Worm (Caenorhabditis elegans) whole organism, L3 larva: Measurements from ENCODE around the gene pccb-1.

Experiments used
- ceh-16 ChIP-seq: sonication (generic microtip); optimal IDR thresholded peaks from 2 replicates; lab custom pipeline; 2017; ENCODE audit warnings: missing biosample characterization, missing genetic modification characterization
- egl-27 ChIP-seq: sonication (generic microtip); optimal IDR thresholded peaks from 4 replicates; lab custom pipeline; 2017; ENCODE audit warnings: missing biosample characterization, missing genetic modification reagents, missing genetic modification characterization
- nfya-1 ChIP-seq: sonication (generic microtip); optimal IDR thresholded peaks from 2 replicates; lab custom pipeline; 2017; ENCODE audit warnings: missing genetic modification characterization, mild to moderate bottlenecking, missing compliant biosample characterization, antibody characterized with exemption, moderate library complexity; ENCODE audit not compliant: insufficient read depth
- pqm-1 ChIP-seq: fragments of 150-350 bp; optimal IDR thresholded peaks from 2 replicates; lab custom pipeline; 2017; ENCODE audit warnings: missing biosample characterization, missing genetic modification characterization, inconsistent platforms

ce11 chrX:3117204-3117603 is 27.9 kb downstream of the pccb-1 start:
- peak; percentile 79 for TF ChIP-seq pqm-1
- TF ChIP-seq ceh-16 (tag; lab: Kevin White, UChicago), result no peak
- TF ChIP-seq nfya-1 (tag; lab: Kevin White, UChicago), result no peak
- no peak for TF ChIP-seq egl-27 (tag; lab: Kevin White, UChicago)
